Fruit fly (Drosophila melanogaster): Measurements from ENCODE around the gene Ggt-1.

The Ggt-1 gene

dm6 chrX:18506639-18507528, 5.4 kb downstream of the Ggt-1 start (continued):
- TF ChIP-seq HLH3B (GFP tag; IDR thresholded peaks at IDR 0.05), result peak; percentile 91
- TF ChIP-seq Atf6 (GFP tag; IDR thresholded peaks at IDR 0.05), result peak; percentile 88
- TF ChIP-seq Dbx (GFP tag; IDR thresholded peaks at IDR 0.05), result peak; percentile 79
- no peak for TF ChIP-seq br (optimal IDR thresholded peaks at IDR 0.05)
- peak; percentile 83 for TF ChIP-seq CG6813 (GFP tag; optimal IDR thresholded peaks at IDR 0.05)
- TF ChIP-seq Bdp1 (GFP tag; optimal IDR thresholded peaks at IDR 0.05), result peak; percentile 26
- no peak for TF ChIP-seq mld (GFP tag; IDR thresholded peaks at IDR 0.05; ENCODE audit: partially characterized antibody)
- peak; percentile 53 for TF ChIP-seq Hr3 (GFP tag; optimal IDR thresholded peaks at IDR 0.05)
- peak; percentile 70 for TF ChIP-seq pb (GFP tag; optimal IDR thresholded peaks at IDR 0.05)
- no peak for TF ChIP-seq CG3838 (GFP tag; optimal IDR thresholded peaks at IDR 0.05)
- peak; percentile 25 for TF ChIP-seq pita (GFP tag; optimal IDR thresholded peaks at IDR 0.05)
- TF ChIP-seq CG15514 (GFP tag; optimal IDR thresholded peaks at IDR 0.05), result peak; percentile 74
- TF ChIP-seq Meics (GFP tag; optimal IDR thresholded peaks at IDR 0.05), result peak; percentile 82
- TF ChIP-seq trh (GFP tag; optimal IDR thresholded peaks at IDR 0.05), result no peak
- TF ChIP-seq pzg (GFP tag; optimal IDR thresholded peaks at IDR 0.05), result no peak
- no peak for TF ChIP-seq CG34224 (GFP tag; IDR thresholded peaks at IDR 0.05; ENCODE audit: partially characterized antibody)
- peak; percentile 91 for TF ChIP-seq Xrp1 (GFP tag; IDR thresholded peaks at IDR 0.05)
- TF ChIP-seq CG10267 (tag; optimal IDR thresholded peaks at IDR 0.05), result peak; percentile 72
- peak; percentile 69 for TF ChIP-seq Chrac-16 (GFP tag; optimal IDR thresholded peaks at IDR 0.05)
- peak; percentile 50 for TF ChIP-seq Ets97D (GFP tag; optimal IDR thresholded peaks at IDR 0.05)
- TF ChIP-seq CG1792 (GFP tag; optimal IDR thresholded peaks at IDR 0.05), result peak; percentile 75
- TF ChIP-seq luna (GFP tag; optimal IDR thresholded peaks at IDR 0.05), result no peak
- peak; percentile 26 for TF ChIP-seq CG10274 (GFP tag; optimal IDR thresholded peaks at IDR 0.05)
- TF ChIP-seq CG6791 (GFP tag; IDR thresholded peaks at IDR 0.05; ENCODE audit: partially characterized antibody), result no peak
- TF ChIP-seq Myb (GFP tag; optimal IDR thresholded peaks at IDR 0.05), result peak; percentile 49
- peak; percentile 61 for TF ChIP-seq CG2875 (GFP tag; optimal IDR thresholded peaks at IDR 0.05)
- peak; percentile 84 for TF ChIP-seq ara (GFP tag; IDR thresholded peaks at IDR 0.05)
- TF ChIP-seq Lim3 (GFP tag; IDR thresholded peaks at IDR 0.05), result no peak
- TF ChIP-seq CG15269 (tag; optimal IDR thresholded peaks at IDR 0.05), result peak; percentile 65
- peak; percentile 31 for TF ChIP-seq jing (GFP tag; optimal IDR thresholded peaks at IDR 0.05)
- TF ChIP-seq lov (optimal IDR thresholded peaks at IDR 0.05), result no peak
- peak; percentile 87 for TF ChIP-seq lov (GFP tag; IDR thresholded peaks at IDR 0.05)
- peak; percentile 70 for TF ChIP-seq CG14050 (GFP tag; IDR thresholded peaks at IDR 0.05)
- peak; percentile 52 for TF ChIP-seq CG12942 (GFP tag; optimal IDR thresholded peaks at IDR 0.05)
- TF ChIP-seq Ptx1 (GFP tag; IDR thresholded peaks at IDR 0.05), result peak; percentile 77
- peak in 1 of 3 experiments; percentile 48 for TF ChIP-seq lola (GFP tag; optimal IDR thresholded peaks at IDR 0.05)
- no peak for TF ChIP-seq CG8478 (optimal IDR thresholded peaks at IDR 0.05)
- no peak for TF ChIP-seq CG13894 (tag; optimal IDR thresholded peaks at IDR 0.05)
- TF ChIP-seq CG14965 (GFP tag; optimal IDR thresholded peaks at IDR 0.05; ENCODE audit: borderline replicate concordance), result peak; percentile 51
- peak; percentile 1 for TF ChIP-seq kah (GFP tag; optimal IDR thresholded peaks at IDR 0.05)
- no peak for TF ChIP-seq CG7963 (GFP tag; IDR thresholded peaks at IDR 0.05; ENCODE audit: partially characterized antibody)
- no peak for TF ChIP-seq prd (optimal IDR thresholded peaks at IDR 0.05)
- peak; percentile 81 for TF ChIP-seq prd (GFP tag; IDR thresholded peaks at IDR 0.05)
- peak; percentile 64 for TF ChIP-seq CG14710 (tag; optimal IDR thresholded peaks at IDR 0.05)
- no peak for TF ChIP-seq Fer2 (tag; optimal IDR thresholded peaks at IDR 0.05)
- TF ChIP-seq HHEX (GFP tag; optimal IDR thresholded peaks at IDR 0.05), result peak; percentile 80
- TF ChIP-seq sens-2 (GFP tag; IDR thresholded peaks at IDR 0.05), result peak; percentile 80
- TF ChIP-seq Oli (tag; optimal IDR thresholded peaks at IDR 0.05), result peak; percentile 75
- TF ChIP-seq HLH54F (GFP tag; optimal IDR thresholded peaks at IDR 0.05), result peak; percentile 79

All from whole organism, embryonic.